Fruit fly (Drosophila melanogaster) whole organism, embryonic: ENCODE data around the gene CG2818.

Source experiments
- Bgb ChIP-seq: fragments of 200-800 bp; sonication (Bioruptor generic); IDR thresholded peaks from 2 replicates; pipeline ENCODE4 v1.3.6; 2022; ENCODE audit warnings: missing biosample characterization, missing genetic modification characterization; ENCODE audit not compliant: partially characterized antibody
- C15 ChIP-seq: fragments of 200-800 bp; sonication (Bioruptor generic); IDR thresholded peaks from 3 replicates; pipeline ENCODE4 v1.3.6; 2022; ENCODE audit warnings: missing biosample characterization, missing genetic modification characterization
- CG10274 ChIP-seq: fragments of 200-800 bp; sonication (Bioruptor generic); optimal IDR thresholded peaks from 3 replicates; lab custom pipeline; 2017; ENCODE audit warnings: missing biosample characterization, mild to moderate bottlenecking, missing genetic modification characterization
- CG10321 ChIP-seq: fragments of 200-800 bp; sonication (Bioruptor generic); IDR thresholded peaks from 2 replicates; pipeline ENCODE4 v1.3.6; 2022; ENCODE audit warnings: missing biosample characterization, missing genetic modification characterization
- CG10366 ChIP-seq: fragments of 200-800 bp; sonication (Bioruptor generic); IDR thresholded peaks from 2 replicates; pipeline ENCODE4 v1.3.6; 2022; ENCODE audit warnings: missing biosample characterization, missing genetic modification characterization
- CG10462 ChIP-seq: fragments of 200-800 bp; sonication (Bioruptor generic); optimal IDR thresholded peaks from 2 replicates; lab custom pipeline; 2016; ENCODE audit warnings: missing biosample characterization, missing genetic modification characterization
- CG10565 ChIP-seq: fragments of 200-800 bp; sonication (Bioruptor generic); optimal IDR thresholded peaks from 3 replicates; lab custom pipeline; 2016; ENCODE audit warnings: missing biosample characterization, mild to moderate bottlenecking, missing genetic modification characterization
- CG10959 ChIP-seq: fragments of 200-800 bp; sonication (Bioruptor generic); IDR thresholded peaks from 2 replicates; pipeline ENCODE4 v1.3.6; 2022; ENCODE audit warnings: missing biosample characterization, missing genetic modification characterization
- CG11560 ChIP-seq: fragments of 200-800 bp; sonication (Bioruptor generic); IDR thresholded peaks from 3 replicates; pipeline ENCODE4 v1.3.6; 2022; ENCODE audit warnings: missing biosample characterization, missing genetic modification characterization
- CG15269 ChIP-seq: fragments of 200-800 bp; sonication (Bioruptor generic); optimal IDR thresholded peaks from 2 replicates; lab custom pipeline; 2018; ENCODE audit warnings: missing biosample characterization, mild to moderate bottlenecking, missing genetic modification characterization, moderate library complexity
- CG17328 ChIP-seq: fragments of 200-800 bp; sonication (Bioruptor generic); IDR thresholded peaks from 2 replicates; pipeline ENCODE4 v1.3.6; 2022; ENCODE audit warnings: missing biosample characterization, missing genetic modification characterization
- CG18262 ChIP-seq: fragments of 200-800 bp; optimal IDR thresholded peaks from 3 replicates; lab custom pipeline; 2019; ENCODE audit warnings: missing biosample characterization, mild to moderate bottlenecking, missing genetic modification characterization, moderate library complexity
- CG18476 ChIP-seq: fragments of 200-800 bp; sonication (Bioruptor generic); optimal IDR thresholded peaks from 2 replicates; lab custom pipeline; 2016; ENCODE audit warnings: missing biosample characterization, mild to moderate bottlenecking, missing genetic modification characterization
- CG18619 ChIP-seq: fragments of 200-800 bp; sonication (Bioruptor generic); optimal IDR thresholded peaks from 3 replicates; lab custom pipeline; 2017; ENCODE audit warnings: missing biosample characterization, mild to moderate bottlenecking, missing genetic modification characterization
- CG2116 ChIP-seq: fragments of 200-800 bp; sonication (Bioruptor generic); optimal IDR thresholded peaks from 3 replicates; lab custom pipeline; 2018; ENCODE audit warnings: missing biosample characterization, mild to moderate bottlenecking, missing genetic modification characterization
- CG2202 ChIP-seq: fragments of 200-800 bp; sonication (Bioruptor generic); optimal IDR thresholded peaks from 2 replicates; lab custom pipeline; 2018; ENCODE audit warnings: missing biosample characterization, mild to moderate bottlenecking, missing genetic modification characterization
- CG2678 ChIP-seq: fragments of 200-800 bp; sonication (Bioruptor generic); optimal IDR thresholded peaks from 3 replicates; lab custom pipeline; 2019; ENCODE audit warnings: missing biosample characterization, mild to moderate bottlenecking, missing genetic modification characterization, moderate library complexity
- CG3281 ChIP-seq: fragments of 200-800 bp; sonication (Bioruptor generic); optimal IDR thresholded peaks from 3 replicates; lab custom pipeline; 2017; ENCODE audit warnings: missing biosample characterization, mild to moderate bottlenecking, missing genetic modification characterization
- CG34224 ChIP-seq: fragments of 200-800 bp; sonication (Bioruptor generic); IDR thresholded peaks from 3 replicates; pipeline ENCODE4 v1.3.6; 2022; ENCODE audit warnings: missing biosample characterization, missing genetic modification characterization; ENCODE audit not compliant: partially characterized antibody
- CG3838 ChIP-seq: fragments of 200-800 bp; sonication (Bioruptor generic); optimal IDR thresholded peaks from 3 replicates; lab custom pipeline; 2016; ENCODE audit warnings: missing biosample characterization, missing genetic modification characterization
- CG4730 ChIP-seq: fragments of 200-800 bp; sonication (Bioruptor generic); IDR thresholded peaks from 2 replicates; pipeline ENCODE4 v1.3.6; 2022; ENCODE audit warnings: missing biosample characterization, missing genetic modification characterization
- CG6765 ChIP-seq: fragments of 200-800 bp; sonication (Bioruptor generic); optimal IDR thresholded peaks from 3 replicates; lab custom pipeline; 2017; ENCODE audit warnings: missing biosample characterization, mild to moderate bottlenecking, missing genetic modification characterization
- CG8478 ChIP-seq: fragments of >200 bp; optimal IDR thresholded peaks from 2 replicates; lab custom pipeline; 2018
- CG9727 ChIP-seq: fragments of 200-800 bp; sonication (Bioruptor generic); optimal IDR thresholded peaks from 3 replicates; lab custom pipeline; 2017; ENCODE audit warnings: missing biosample characterization, mild to moderate bottlenecking, missing genetic modification characterization
- CG9797 ChIP-seq: fragments of 200-800 bp; sonication (Bioruptor generic); optimal IDR thresholded peaks from 3 replicates; lab custom pipeline; 2018; ENCODE audit warnings: missing biosample characterization, mild to moderate bottlenecking, missing genetic modification characterization
- Ets97D ChIP-seq: fragments of 200-800 bp; sonication (Bioruptor generic); optimal IDR thresholded peaks from 3 replicates; lab custom pipeline; 2016; ENCODE audit warnings: missing biosample characterization, missing genetic modification characterization
- Hr51 ChIP-seq, 2 experiments: fragments of 200-800 bp; sonication (Bioruptor generic); optimal IDR thresholded peaks; 2 replicates in 1 of 2; 3 replicates in 1 of 2; lab custom pipeline; 2016 to 2018; ENCODE audit warnings: missing biosample characterization in 2 of 2, missing genetic modification characterization in 2 of 2, mild to moderate bottlenecking in 1 of 2, moderate library complexity in 1 of 2
- Lpt ChIP-seq: fragments of >200 bp; optimal IDR thresholded peaks from 2 replicates; lab custom pipeline; 2018; ENCODE audit warnings: missing biosample characterization, missing genetic modification characterization
- Meics ChIP-seq: fragments of 200-800 bp; sonication (Bioruptor generic); optimal IDR thresholded peaks from 2 replicates; lab custom pipeline; 2017; ENCODE audit warnings: missing biosample characterization, mild to moderate bottlenecking, missing genetic modification characterization
- NfI ChIP-seq: fragments of 200-800 bp; sonication (Bioruptor generic); optimal IDR thresholded peaks from 3 replicates; lab custom pipeline; 2018; ENCODE audit warnings: missing biosample characterization, mild to moderate bottlenecking, missing genetic modification characterization, moderate library complexity
- bbx ChIP-seq: fragments of 200-800 bp; sonication (Bioruptor generic); IDR thresholded peaks from 2 replicates; pipeline ENCODE4 v1.3.6; 2022; ENCODE audit warnings: missing biosample characterization, missing genetic modification characterization; ENCODE audit not compliant: partially characterized antibody
- btn ChIP-seq: fragments of 200-800 bp; sonication (Bioruptor generic); optimal IDR thresholded peaks from 2 replicates; lab custom pipeline; 2016; ENCODE audit warnings: missing biosample characterization, missing genetic modification characterization
- cwo ChIP-seq: fragments of 200-800 bp; sonication (Bioruptor generic); optimal IDR thresholded peaks from 3 replicates; lab custom pipeline; 2017; ENCODE audit warnings: missing biosample characterization, missing genetic modification characterization, mild to moderate bottlenecking, moderate library complexity, missing genetic modification reagents
- dmrt99B ChIP-seq: fragments of 200-800 bp; sonication (Bioruptor generic); optimal IDR thresholded peaks from 2 replicates; lab custom pipeline; 2018; ENCODE audit warnings: missing biosample characterization, mild to moderate bottlenecking, missing genetic modification characterization, moderate library complexity
- dysf ChIP-seq: fragments of 200-800 bp; sonication (Bioruptor generic); IDR thresholded peaks from 3 replicates; pipeline ENCODE4 v1.3.6; 2022; ENCODE audit warnings: missing biosample characterization, missing genetic modification characterization
- ems ChIP-seq: fragments of 200-800 bp; sonication (Bioruptor generic); optimal IDR thresholded peaks from 3 replicates; lab custom pipeline; 2016; ENCODE audit warnings: missing biosample characterization, missing genetic modification characterization
- inv ChIP-seq: fragments of 200-800 bp; sonication (Bioruptor generic); IDR thresholded peaks from 2 replicates; pipeline ENCODE4 v1.3.6; 2022; ENCODE audit warnings: missing biosample characterization, missing genetic modification characterization; ENCODE audit not compliant: partially characterized antibody
- jing ChIP-seq: fragments of 200-800 bp; sonication (Bioruptor generic); optimal IDR thresholded peaks from 2 replicates; lab custom pipeline; 2018; ENCODE audit warnings: missing biosample characterization, mild to moderate bottlenecking, missing genetic modification characterization
- kah ChIP-seq: fragments of 200-800 bp; sonication (Bioruptor generic); optimal IDR thresholded peaks from 2 replicates; lab custom pipeline; 2018; ENCODE audit warnings: missing biosample characterization, mild to moderate bottlenecking, missing genetic modification characterization
- ken ChIP-seq: fragments of 200-800 bp; sonication (Bioruptor generic); IDR thresholded peaks from 3 replicates; pipeline ENCODE4 v1.3.6; 2022; ENCODE audit warnings: missing biosample characterization, missing genetic modification characterization
- lab ChIP-seq: fragments of 200-800 bp; sonication (Bioruptor generic); optimal IDR thresholded peaks from 3 replicates; lab custom pipeline; 2017; ENCODE audit warnings: missing biosample characterization, missing genetic modification characterization, mild to moderate bottlenecking, moderate library complexity, missing genetic modification reagents
- lbe ChIP-seq: fragments of 200-800 bp; sonication (Bioruptor generic); optimal IDR thresholded peaks from 2 replicates; lab custom pipeline; 2016; ENCODE audit warnings: missing biosample characterization, mild to moderate bottlenecking, missing genetic modification characterization
- lov ChIP-seq, 2 experiments: fragments of 200-800 bp in 1 of 2; fragments of >200 bp in 1 of 2; sonication (Bioruptor generic) in 1 of 2; IDR thresholded peaks in 1 of 2; optimal IDR thresholded peaks in 1 of 2; 2 replicates in 1 of 2; 3 replicates in 1 of 2; pipeline versions ENCODE4 v1.3.6 to Lab custom; 2017 to 2022; ENCODE audit warnings: missing biosample characterization in 1 of 2, missing genetic modification characterization in 1 of 2
- oc ChIP-seq: fragments of 200-800 bp; sonication (Bioruptor generic); optimal IDR thresholded peaks from 2 replicates; lab custom pipeline; 2018; ENCODE audit warnings: missing biosample characterization, mild to moderate bottlenecking, missing genetic modification characterization, moderate library complexity
- prd ChIP-seq, 3 experiments: fragments of >200 bp in 2 of 3; fragments of 200-800 bp in 1 of 3; sonication (Bioruptor generic) in 1 of 3; optimal IDR thresholded peaks in 2 of 3; IDR thresholded peaks in 1 of 3; 2 replicates in 2 of 3; 3 replicates in 1 of 3; pipeline versions ENCODE4 v1.3.6 to Lab custom; 2017 to 2022; ENCODE audit warnings: missing biosample characterization in 1 of 3, missing genetic modification characterization in 1 of 3
- rib ChIP-seq: fragments of 200-800 bp; sonication (Bioruptor generic); IDR thresholded peaks from 2 replicates; pipeline ENCODE4 v1.3.6; 2022; ENCODE audit warnings: missing biosample characterization, missing genetic modification characterization
- row ChIP-seq: fragments of 200-800 bp; sonication (Bioruptor generic); IDR thresholded peaks from 3 replicates; pipeline ENCODE4 v1.3.6; 2022; ENCODE audit warnings: missing biosample characterization, missing genetic modification characterization
- sqz ChIP-seq: fragments of 200-800 bp; sonication (Bioruptor generic); optimal IDR thresholded peaks from 3 replicates; lab custom pipeline; 2018; ENCODE audit warnings: missing biosample characterization, mild to moderate bottlenecking, missing genetic modification characterization
- trem ChIP-seq: fragments of 200-800 bp; optimal IDR thresholded peaks from 3 replicates; lab custom pipeline; 2019; ENCODE audit warnings: missing biosample characterization, mild to moderate bottlenecking, missing genetic modification characterization, moderate library complexity

CG2818 gene

dm6 chr2L:3703260-3703659, 9.9 kb upstream of the CG2818 start, which contains the start of gene CG2816 (continued):
- TF ChIP-seq lov (optimal IDR thresholded peaks at IDR 0.05; lab: Kevin White, UChicago), result no peak
- no peak; the same call in 2 of the 3 replicates for TF ChIP-seq lov (GFP tag; IDR thresholded peaks at IDR 0.05; lab: Robert Waterston, UW)
- no peak for TF ChIP-seq sqz
- TF ChIP-seq lbe (GFP tag; lab: Kevin White, UChicago), result peak; percentile 86
- TF ChIP-seq bbx (GFP tag; lab: Robert Waterston, UW), result no peak
- TF ChIP-seq Bgb (GFP tag; lab: Robert Waterston, UW), result no peak
- no peak for TF ChIP-seq Ets97D
- no peak for TF ChIP-seq CG10462
- TF ChIP-seq CG10321 (GFP tag; lab: Robert Waterston, UW), result 0 out of 2 replicates have a peak, but pooled peaks have one; percentile 13
- TF ChIP-seq CG34224 (GFP tag; lab: Robert Waterston, UW), result no peak
- TF ChIP-seq btn (GFP tag; lab: Kevin White, UChicago), result no peak
- peak; percentile 78 for TF ChIP-seq NfI (GFP tag; lab: Kevin White, UChicago)
- TF ChIP-seq ken (GFP tag; lab: Robert Waterston, UW), result peak; percentile 39; the same call in 1 of the 3 replicates
- no peak for TF ChIP-seq prd (optimal IDR thresholded peaks at IDR 0.05; lab: Kevin White, UChicago)
- no peak; the same call in 2 of the 3 replicates for TF ChIP-seq prd (GFP tag; IDR thresholded peaks at IDR 0.05; lab: Robert Waterston, UW)
- peak; percentile 92 for TF ChIP-seq dysf (GFP tag; lab: Robert Waterston, UW)
- TF ChIP-seq CG18619, result peak; percentile 65
- TF ChIP-seq CG3838 (GFP tag; lab: Kevin White, UChicago), result no peak
- TF ChIP-seq cwo (GFP tag; lab: Kevin White, UChicago), result peak; percentile 18
- no peak for TF ChIP-seq Lpt (GFP tag; lab: Kevin White, UChicago)
- TF ChIP-seq CG10274 (GFP tag; lab: Kevin White, UChicago), result peak; percentile 88
- peak; percentile 35; the same call in 1 of the 2 replicates for TF ChIP-seq CG4730 (GFP tag; lab: Robert Waterston, UW)
- TF ChIP-seq CG18262 (tag; lab: Kevin White, UChicago), result no peak
- TF ChIP-seq CG10565 (GFP tag; lab: Kevin White, UChicago), result no peak
- peak; percentile 48 for TF ChIP-seq dmrt99B
- peak; percentile 75 for TF ChIP-seq CG11560 (tag; lab: Robert Waterston, UW)
- peak; percentile 68 for TF ChIP-seq ems (GFP tag; lab: Kevin White, UChicago)

dm6 chr2L:3705438-3705921, 7.7 kb upstream of the CG2818 start, which contains the start of gene CG31778:
Gene CG31778, minus strand, starts transcription at chr2L:3705488.
- TF ChIP-seq lov (optimal IDR thresholded peaks at IDR 0.05; lab: Kevin White, UChicago) (no peak), lov (GFP tag; IDR thresholded peaks at IDR 0.05; lab: Robert Waterston, UW) (no peak), trem (tag; lab: Kevin White, UChicago) (no peak), CG3281 (no peak), CG8478 (lab: Kevin White, UChicago) (no peak), oc (tag; lab: Kevin White, UChicago) (no peak), CG10366 (no peak), lab (GFP tag; lab: Kevin White, UChicago) (peak; percentile 26), CG10959 (GFP tag; lab: Robert Waterston, UW) (no peak), CG2202 (no peak), row (peak; percentile 59), CG15269 (tag; lab: Kevin White, UChicago) (peak; percentile 2), CG2116 (GFP tag; lab: Kevin White, UChicago) (no peak), CG9797 (GFP tag; lab: Kevin White, UChicago) (no peak), CG17328 (GFP tag; lab: Robert Waterston, UW) (no peak), CG18476 (no peak), CG6765 (no peak), Hr51 (GFP tag; optimal IDR thresholded peaks at IDR 0.05; lab: Kevin White, UChicago) (peak in 1 of 2 experiments; percentile 4), Meics (GFP tag; lab: Kevin White, UChicago) (peak; percentile 12), C15 (GFP tag; lab: Robert Waterston, UW) (no peak), jing (GFP tag; lab: Kevin White, UChicago) (no peak), inv (no peak), rib (GFP tag; lab: Robert Waterston, UW) (no peak), CG2678 (tag; lab: Kevin White, UChicago) (peak; percentile 41), CG9727 (GFP tag; lab: Kevin White, UChicago) (no peak), kah (GFP tag; lab: Kevin White, UChicago) (no peak)
